Fruit fly (Drosophila melanogaster): Measurements from ENCODE around the gene CG14401.

CG14401 gene

dm6 chr2L:20837885-20838284 is 31.8 kb upstream of the CG14401 start, which contains the start of gene Spn38F:
Gene Spn38F (minus strand): TSS chr2L:20837985.
- TF ChIP-seq noc (tag; optimal IDR thresholded peaks at IDR 0.05), result no peak

dm6 chr2L:20840006-20840405 is 29.6 kb upstream of the CG14401 start:
- no peak for TF ChIP-seq noc (tag; optimal IDR thresholded peaks at IDR 0.05)

- TF ChIP-seq noc (tag; optimal IDR thresholded peaks at IDR 0.05), result no peak
These were observed 29.1 kb upstream of the CG14401 start, which contains the start of gene CG31676 for dm6 chr2L:20840462-20841038. Gene CG31676 (plus strand): TSS chr2L:20840750.

dm6 chr2L:20844381-20844780 is 25.3 kb upstream of the CG14401 start:
- TF ChIP-seq noc (tag; optimal IDR thresholded peaks at IDR 0.05), result no peak

- no peak for TF ChIP-seq noc (tag; optimal IDR thresholded peaks at IDR 0.05)
These were observed 20.7 kb upstream of the CG14401 start, which contains the start of gene CG14402 for dm6 chr2L:20849000-20849399. Gene CG14402 (plus strand): TSS chr2L:20849300.

dm6 chr2L:20851592-20851991 is 18.1 kb upstream of the CG14401 start:
- TF ChIP-seq noc (tag; optimal IDR thresholded peaks at IDR 0.05), result no peak

dm6 chr2L:20852092-20852628 is 17.5 kb upstream of the CG14401 start, which contains the start of gene twit:
Gene twit (plus strand): TSS chr2L:20852578.
- TF ChIP-seq noc (tag; optimal IDR thresholded peaks at IDR 0.05), result no peak

- no peak for TF ChIP-seq noc (tag; optimal IDR thresholded peaks at IDR 0.05)
These were observed 11.9 kb upstream of the CG14401 start, which contains the start of gene CG14400 for dm6 chr2L:20857791-20858190. Gene CG14400 (minus strand): TSS chr2L:20857891.

dm6 chr2L:20858371-20859340 is 11.0 kb upstream of the CG14401 start, which contains the start of gene bero:
Gene bero (plus strand): TSS chr2L:20858695.
- TF ChIP-seq noc (tag; optimal IDR thresholded peaks at IDR 0.05), result no peak

dm6 chr2L:20864764-20865265 is 4.8 kb upstream of the CG14401 start, which contains the start of gene CG9338:
Gene CG9338 (plus strand): TSS chr2L:20865215.
- TF ChIP-seq noc (tag; optimal IDR thresholded peaks at IDR 0.05), result peak; percentile 90

- no peak for TF ChIP-seq noc (tag; optimal IDR thresholded peaks at IDR 0.05)
These were observed 2.3 kb upstream of the CG14401 start, which contains the start of gene CG31675 for dm6 chr2L:20867381-20867780. Gene CG31675 (plus strand): TSS chr2L:20867755.

- TF ChIP-seq noc (tag; optimal IDR thresholded peaks at IDR 0.05), result no peak
These were observed 733 bp upstream of the CG14401 start for dm6 chr2L:20868921-20869320.

dm6 chr2L:20874514-20874913 is 4.9 kb downstream of the CG14401 start:
- no peak for TF ChIP-seq noc (tag; optimal IDR thresholded peaks at IDR 0.05)

dm6 chr2L:20878052-20878451 is 8.4 kb downstream of the CG14401 start:
- no peak for TF ChIP-seq noc (tag; optimal IDR thresholded peaks at IDR 0.05)

dm6 chr2L:20878463-20878862 is 8.8 kb downstream of the CG14401 start:
- no peak for TF ChIP-seq noc (tag; optimal IDR thresholded peaks at IDR 0.05)

dm6 chr2L:20879567-20880141 is 10.0 kb downstream of the CG14401 start:
- TF ChIP-seq noc (tag; optimal IDR thresholded peaks at IDR 0.05), result peak; percentile 33
